Worm (Caenorhabditis elegans) whole organism, L4/young adult: ENCODE measurements around the gene ceh-33.

Experiments used
- W03F9.2 ChIP-seq: fragments of 150-350 bp; optimal IDR thresholded peaks from 2 replicates; lab custom pipeline; 2014; ENCODE audit warnings: missing biosample characterization, missing genetic modification characterization
- dao-5 ChIP-seq: sonication (generic microtip); optimal IDR thresholded peaks from 2 replicates; lab custom pipeline; 2016; ENCODE audit warnings: missing genotype, missing genetic modification characterization, moderate library complexity, missing compliant biosample characterization
- him-1 ChIP-seq: sonication (generic microtip); optimal IDR thresholded peaks from 2 replicates; lab custom pipeline; 2016; ENCODE audit warnings: missing genotype, missing genetic modification reagents, missing genetic modification characterization, missing compliant biosample characterization

ceh-33 gene

ce11 chrV:5324566-5324965 is at the start of gene ceh-33:
TSS of gene ceh-33 (minus strand) at chrV:5324666.
- TF ChIP-seq him-1 (tag; lab: Kevin White, UChicago) (no peak), dao-5 (tag; lab: Kevin White, UChicago) (no peak)

DNA sequence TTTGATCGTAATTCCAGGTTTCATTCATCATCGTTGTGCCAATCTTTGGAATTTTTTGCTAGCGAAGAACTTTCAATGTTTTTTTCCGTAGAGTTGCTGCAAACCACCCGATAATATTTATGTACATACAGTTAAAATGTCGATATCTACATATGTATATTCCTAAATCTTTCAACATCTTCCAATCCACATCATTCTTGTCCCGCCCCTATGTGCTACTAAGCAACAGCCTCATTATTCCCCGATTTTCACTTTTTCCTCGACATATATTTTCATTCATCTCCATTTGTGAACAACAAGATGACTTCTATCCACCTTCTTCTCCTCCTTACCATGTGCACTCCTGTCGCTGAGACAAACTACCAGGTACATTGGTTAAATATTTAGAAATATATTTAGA is 47.7 kb upstream of the ceh-33 start, which contains the start of gene C35A11.3:
TSS of gene C35A11.3 (plus strand) at position 301 of the 400 bp plus-strand sequence.
- no peak for TF ChIP-seq dao-5 (tag; lab: Kevin White, UChicago)
- no peak for TF ChIP-seq W03F9.2 (tag; lab: Kevin White, UChicago)
- no peak for TF ChIP-seq him-1 (tag; lab: Kevin White, UChicago)

- TF ChIP-seq W03F9.2 (tag; lab: Kevin White, UChicago), result no peak
- TF ChIP-seq dao-5 (tag; lab: Kevin White, UChicago), result no peak
- TF ChIP-seq him-1 (tag; lab: Kevin White, UChicago), result no peak
Measured at ce11 chrV:5368792-5369191, 44.3 kb upstream of the ceh-33 start, which contains the start of gene T09D3.9. TSS of gene T09D3.9 (minus strand) at chrV:5368892.

- no peak for TF ChIP-seq dao-5 (tag; lab: Kevin White, UChicago)
- TF ChIP-seq him-1 (tag; lab: Kevin White, UChicago), result no peak
- TF ChIP-seq W03F9.2 (tag; lab: Kevin White, UChicago), result no peak
Measured at ce11 chrV:5364863-5365262, 40.4 kb upstream of the ceh-33 start, which contains the start of gene T09D3.8. TSS of gene T09D3.8 (plus strand) at chrV:5365163.

ce11 chrV:5362220-5362619 is 37.8 kb upstream of the ceh-33 start:
- TF ChIP-seq him-1 (tag; lab: Kevin White, UChicago) (no peak), W03F9.2 (tag; lab: Kevin White, UChicago) (no peak), dao-5 (tag; lab: Kevin White, UChicago) (no peak)

DNA sequence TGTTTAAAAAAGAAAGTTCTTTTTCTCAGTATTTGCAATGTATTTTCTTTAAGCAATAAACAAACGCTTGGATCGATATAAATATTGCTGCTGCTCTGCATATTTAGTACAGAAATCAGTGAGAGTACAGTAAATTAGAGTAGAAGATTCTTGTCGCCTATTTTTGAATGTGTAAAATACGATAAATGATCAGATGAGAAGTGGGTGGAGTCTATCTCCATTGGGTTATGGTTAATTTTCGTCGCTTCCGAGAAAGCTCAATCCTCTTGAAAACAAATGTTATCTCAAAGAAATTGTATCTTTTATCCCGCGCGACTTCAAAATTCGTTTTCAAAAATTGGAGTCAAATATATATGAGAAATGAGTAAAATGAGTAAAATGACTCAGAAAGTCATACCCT is 34.3 kb upstream of the ceh-33 start, which contains the start of gene nhr-216:
TSS of gene nhr-216 (minus strand) at position 101 of the 400 bp plus-strand sequence.
- TF ChIP-seq W03F9.2 (tag; lab: Kevin White, UChicago), result no peak
- TF ChIP-seq him-1 (tag; lab: Kevin White, UChicago), result no peak
- TF ChIP-seq dao-5 (tag; lab: Kevin White, UChicago), result no peak

DNA sequence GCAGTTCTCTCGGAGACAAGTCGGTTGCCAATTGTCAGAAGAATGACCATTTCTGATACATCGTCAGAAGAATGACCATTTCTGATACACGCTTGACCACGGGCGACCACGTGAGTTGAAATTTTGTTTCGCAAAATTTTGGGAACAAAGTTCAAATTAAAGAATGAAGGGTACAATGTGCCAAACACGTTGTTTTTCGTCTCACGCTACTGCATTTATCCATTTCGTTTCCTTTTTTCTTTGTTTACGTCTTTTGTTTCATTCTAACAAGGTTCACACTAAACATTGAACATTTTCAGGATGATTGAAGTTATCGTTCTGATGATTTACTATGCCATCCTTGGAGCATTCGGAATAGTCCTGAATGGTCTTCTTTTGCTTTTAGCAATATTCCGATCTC is 27.0 kb upstream of the ceh-33 start, which contains the start of gene srd-9:
TSS of gene srd-9 (plus strand) at position 301 of the 400 bp plus-strand sequence.
- TF ChIP-seq dao-5 (tag; lab: Kevin White, UChicago), result no peak
- TF ChIP-seq W03F9.2 (tag; lab: Kevin White, UChicago), result no peak
- no peak for TF ChIP-seq him-1 (tag; lab: Kevin White, UChicago)

DNA sequence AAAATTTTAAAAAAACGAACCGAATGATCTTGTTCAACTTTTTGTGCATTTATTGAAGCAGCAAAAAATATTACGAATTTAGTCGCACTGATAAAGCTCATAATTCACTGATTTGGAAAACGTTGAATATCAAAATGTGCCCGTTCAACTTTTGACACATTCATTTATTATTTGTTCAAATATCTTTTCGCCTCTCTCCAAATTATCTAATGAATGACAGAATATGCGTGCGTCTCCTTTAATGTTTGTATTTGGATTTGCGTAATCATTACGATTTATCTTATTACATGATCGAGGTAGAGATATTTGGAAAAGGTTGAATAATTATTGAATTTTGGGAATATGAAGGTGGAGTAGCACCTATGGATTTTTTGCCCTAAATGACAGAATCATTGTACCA is 25.0 kb upstream of the ceh-33 start, which contains the start of gene T09D3.3:
TSS of gene T09D3.3 (minus strand) at position 101 of the 400 bp plus-strand sequence.
- no peak for TF ChIP-seq him-1 (tag; lab: Kevin White, UChicago)
- no peak for TF ChIP-seq dao-5 (tag; lab: Kevin White, UChicago)
- no peak for TF ChIP-seq W03F9.2 (tag; lab: Kevin White, UChicago)

DNA sequence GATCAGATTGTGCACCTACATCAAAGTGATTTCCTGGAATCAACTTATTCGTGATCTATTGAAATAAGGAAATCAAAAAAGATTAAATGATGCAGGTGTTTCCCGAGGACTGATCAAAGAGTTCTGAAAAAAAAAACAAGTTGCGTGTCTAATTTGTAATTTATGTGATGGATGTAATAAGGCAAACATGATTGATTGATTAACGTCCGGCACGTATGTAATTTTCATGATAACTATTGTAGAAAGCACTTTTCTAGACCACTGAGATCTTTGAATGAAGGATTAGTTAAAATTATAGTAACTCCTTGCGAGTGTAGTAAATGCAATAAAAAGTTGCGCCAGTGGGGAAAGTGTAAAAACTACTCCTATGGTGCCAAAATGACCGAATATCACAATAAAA is 21.0 kb upstream of the ceh-33 start, which contains the start of gene srg-25:
TSS of gene srg-25 (minus strand) at position 101 of the 400 bp plus-strand sequence.
- TF ChIP-seq dao-5 (tag; lab: Kevin White, UChicago) (no peak), W03F9.2 (tag; lab: Kevin White, UChicago) (no peak), him-1 (tag; lab: Kevin White, UChicago) (no peak)

DNA sequence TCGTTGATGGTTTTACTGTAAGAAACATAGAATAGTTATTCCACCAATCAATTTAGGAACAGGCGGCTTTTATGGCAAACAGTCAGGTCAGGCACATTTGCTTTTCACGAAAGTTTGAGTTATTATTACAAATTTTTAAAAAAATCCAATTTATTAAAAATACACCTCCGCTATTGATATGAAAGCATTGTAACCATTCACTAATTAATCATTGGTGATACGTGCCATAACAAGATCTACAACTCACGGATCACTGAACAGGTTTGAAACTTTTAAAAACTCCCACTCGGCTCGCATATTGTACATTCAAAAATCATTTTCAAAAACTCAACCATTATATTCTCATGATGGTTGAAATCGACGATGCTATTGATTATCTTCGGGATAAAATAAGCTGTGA is 15.0 kb upstream of the ceh-33 start, which contains the start of gene srg-27:
TSS of gene srg-27 (plus strand) at position 301 of the 400 bp plus-strand sequence.
- TF ChIP-seq W03F9.2 (tag; lab: Kevin White, UChicago), result no peak
- no peak for TF ChIP-seq him-1 (tag; lab: Kevin White, UChicago)
- TF ChIP-seq dao-5 (tag; lab: Kevin White, UChicago), result no peak

DNA sequence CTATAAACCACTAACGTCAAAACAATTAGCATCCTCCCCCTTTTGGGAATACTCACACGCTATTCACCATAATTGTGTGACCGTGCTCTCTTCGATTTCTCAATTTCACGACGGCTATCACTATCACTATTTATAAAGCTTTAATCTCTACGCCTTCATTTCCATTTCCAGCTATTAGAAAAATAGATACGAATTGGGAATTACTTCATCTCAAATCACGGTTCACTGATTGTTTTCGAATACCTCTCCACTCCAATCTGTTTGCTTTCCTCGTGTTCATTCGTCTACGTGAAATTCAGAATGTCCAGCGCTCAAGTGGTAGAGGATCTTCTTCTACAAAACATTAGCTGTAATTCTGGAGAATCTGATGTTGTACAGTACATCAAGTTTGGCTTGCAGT is 12.4 kb upstream of the ceh-33 start, which contains the start of gene srg-29:
TSS of gene srg-29 (plus strand) at position 301 of the 400 bp plus-strand sequence.
- no peak for TF ChIP-seq dao-5 (tag; lab: Kevin White, UChicago)

DNA sequence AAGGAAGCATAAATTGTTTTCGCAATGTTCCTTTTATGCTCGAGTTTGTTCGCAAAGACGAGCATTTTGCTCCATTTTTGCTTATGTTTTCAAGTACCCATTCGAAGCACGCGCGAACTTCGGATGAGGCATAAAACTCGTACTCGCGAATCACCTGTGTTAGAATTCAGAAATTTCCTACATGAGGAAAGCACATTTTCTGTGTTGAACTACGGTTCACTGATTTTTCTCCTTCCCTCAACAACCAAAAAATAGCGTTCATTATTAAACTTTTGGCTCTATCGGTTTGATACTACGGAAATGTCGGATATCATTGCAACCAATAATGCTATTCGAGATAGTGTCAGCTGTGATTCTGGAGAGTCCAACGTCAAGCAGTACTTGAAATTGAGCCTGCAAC is 10.1 kb upstream of the ceh-33 start, which contains the start of gene srg-28:
TSS of gene srg-28 (plus strand) at position 301 of the 400 bp plus-strand sequence.
- TF ChIP-seq dao-5 (tag; lab: Kevin White, UChicago) (no peak), him-1 (tag; lab: Kevin White, UChicago) (no peak)

DNA sequence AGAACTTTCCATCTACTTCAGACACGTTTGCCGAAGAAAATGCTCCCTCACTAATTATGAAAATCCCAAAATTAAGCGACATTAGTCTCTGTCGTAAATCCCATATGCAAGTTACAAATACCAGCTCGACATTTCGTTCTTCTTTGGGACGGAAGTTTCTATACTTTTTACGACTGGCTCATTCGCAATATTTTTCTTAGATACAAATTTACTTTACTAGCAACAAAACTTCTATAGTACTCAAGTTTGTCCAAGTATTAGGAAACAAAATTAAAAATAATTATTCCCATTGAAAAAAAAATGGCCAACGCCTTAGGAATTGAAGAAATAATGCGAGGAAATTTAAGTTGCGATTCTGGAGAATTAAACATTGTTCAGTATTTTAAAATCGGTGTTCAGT is 6.5 kb upstream of the ceh-33 start, which contains the start of gene srg-26:
TSS of gene srg-26 (plus strand) at position 301 of the 400 bp plus-strand sequence.
- TF ChIP-seq him-1 (tag; lab: Kevin White, UChicago) (no peak), W03F9.2 (tag; lab: Kevin White, UChicago) (no peak), dao-5 (tag; lab: Kevin White, UChicago) (no peak)
